Worm (Caenorhabditis elegans): ENCODE data around the gene C04G6.6.

C04G6.6 gene

DNA sequence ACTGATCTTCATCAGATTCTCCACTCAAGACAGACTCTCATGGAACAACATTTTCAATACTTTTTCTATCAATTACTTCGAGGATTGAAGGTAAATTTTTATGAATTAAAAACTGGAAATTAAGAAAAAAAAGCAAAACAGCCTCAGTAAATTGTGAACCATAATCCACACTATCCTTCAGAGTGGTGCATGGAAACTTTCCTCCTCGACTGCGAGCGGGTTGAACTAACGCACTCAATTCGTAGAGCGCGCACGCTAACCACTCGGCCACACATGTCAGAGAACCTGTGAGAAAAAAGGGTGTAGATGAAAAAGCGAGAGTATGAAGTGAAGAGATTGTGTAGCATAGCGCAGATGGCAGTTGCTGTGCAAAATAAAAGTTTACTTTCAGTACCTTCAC, 5.5 kb upstream of the C04G6.6 start (continued):
- TF ChIP-seq F10E7.11 (tag; optimal IDR thresholded peaks at IDR 0.05) = peak; percentile 79
- TF ChIP-seq F39B2.1 (GFP tag; IDR thresholded peaks at IDR 0.05) = no peak
- peak; percentile 75 for TF ChIP-seq nhr-179 (tag; optimal IDR thresholded peaks at IDR 0.05)
- TF ChIP-seq B0261.1 (tag; optimal IDR thresholded peaks at IDR 0.05) = peak; percentile 97
- TF ChIP-seq repo-1 (tag; optimal IDR thresholded peaks at IDR 0.05) = peak; percentile 79
- TF ChIP-seq dpl-1 (GFP tag; optimal IDR thresholded peaks at IDR 0.05) = peak; percentile 1
- TF ChIP-seq lin-35 (GFP tag; optimal IDR thresholded peaks at IDR 0.05) = no peak
- TF ChIP-seq ztf-6 (GFP tag; IDR thresholded peaks at IDR 0.05) = 0 out of 2 replicates have a peak, but pooled peaks have one; percentile 51
- peak; percentile 86 for TF ChIP-seq ztf-26 (tag; optimal IDR thresholded peaks at IDR 0.05)
- no peak for TF ChIP-seq ama-1 (optimal IDR thresholded peaks at IDR 0.05)
- peak; percentile 90 to 94 for TF ChIP-seq ama-1 (GFP tag; optimal IDR thresholded peaks at IDR 0.05)
- TF ChIP-seq C06A6.2 (GFP tag; conservative IDR thresholded peaks at IDR 0.05) = 0 out of 2 replicates have a peak, but pooled peaks have one; percentile 56
- peak; percentile 98 for TF ChIP-seq him-1 (tag; optimal IDR thresholded peaks at IDR 0.05)
- TF ChIP-seq ccch-3 (GFP tag; optimal IDR thresholded peaks at IDR 0.05) = peak; percentile 13
- TF ChIP-seq lag-1 (GFP tag; IDR thresholded peaks at IDR 0.05) = no peak
- no peak for TF ChIP-seq zfh-2 (GFP tag; conservative IDR thresholded peaks at IDR 0.05)
- TF ChIP-seq bed-2 (GFP tag; IDR thresholded peaks at IDR 0.05) = no peak
- TF ChIP-seq lin-40 (tag; optimal IDR thresholded peaks at IDR 0.05) = peak; percentile 78
- TF ChIP-seq B0035.1 (tag; optimal IDR thresholded peaks at IDR 0.05) = peak; percentile 27
- TF ChIP-seq rec-8 (tag; optimal IDR thresholded peaks at IDR 0.05) = peak; percentile 91 to 94
- peak; percentile 73 for TF ChIP-seq T07F8.4 (tag; optimal IDR thresholded peaks at IDR 0.05)
- TF ChIP-seq die-1 (tag; optimal IDR thresholded peaks at IDR 0.05) = peak; percentile 95
- peak; percentile 85 for TF ChIP-seq fkh-3 (tag; optimal IDR thresholded peaks at IDR 0.05)
- peak; percentile 79 for TF ChIP-seq tbx-9 (tag; optimal IDR thresholded peaks at IDR 0.05; ENCODE audit: borderline replicate concordance)
- TF ChIP-seq nfya-1 (tag; optimal IDR thresholded peaks at IDR 0.05; ENCODE audit: borderline replicate concordance, insufficient read depth) = no peak
- TF ChIP-seq nhr-90 (tag; optimal IDR thresholded peaks at IDR 0.05) = peak; percentile 97
- TF ChIP-seq B0019.2 (GFP tag; conservative IDR thresholded peaks at IDR 0.05) = peak; percentile 37; the same call in 1 of the 2 replicates
- TF ChIP-seq snpc-3.4 (tag; optimal IDR thresholded peaks at IDR 0.05) = peak; percentile 90
- TF ChIP-seq ceh-40 (GFP tag; IDR thresholded peaks at IDR 0.05) = peak; percentile 93
- TF ChIP-seq B0336.3 (GFP tag; IDR thresholded peaks at IDR 0.05) = peak; percentile 86
- TF ChIP-seq ceh-58 (GFP tag; IDR thresholded peaks at IDR 0.05) = no peak
- TF ChIP-seq egl-18 (GFP tag; IDR thresholded peaks at IDR 0.05) = 0 out of 2 replicates have a peak, but pooled peaks have one; percentile 57

DNA sequence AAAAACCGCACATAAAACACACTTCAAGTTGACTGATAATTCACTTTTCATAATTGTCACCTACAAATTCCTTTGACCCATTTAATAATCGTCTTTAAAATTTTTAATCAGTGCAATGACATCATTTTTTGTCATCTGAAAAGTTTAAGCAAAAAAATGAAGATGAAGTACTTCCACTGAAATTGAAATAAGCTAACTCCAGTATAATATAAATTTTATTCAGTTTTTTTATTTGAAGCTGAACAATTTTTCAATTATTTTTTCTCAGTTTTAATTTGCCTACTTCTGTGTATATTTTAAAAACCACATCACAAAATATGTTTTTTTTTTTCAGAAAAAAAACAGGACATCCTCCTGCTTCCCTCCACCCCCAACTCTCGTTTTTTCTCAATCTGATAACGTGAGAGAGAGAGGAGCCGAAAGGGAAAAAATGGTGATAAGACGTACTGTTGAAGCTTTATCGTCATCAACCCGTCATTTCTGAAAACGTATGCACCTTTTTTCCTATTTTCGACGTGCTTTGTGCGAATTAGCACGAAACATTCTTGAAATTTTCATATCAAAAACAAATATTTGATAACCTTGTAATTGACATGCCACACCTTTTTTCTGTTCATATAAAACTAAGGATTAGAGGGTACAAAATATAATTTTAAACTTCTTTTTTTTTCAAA, 4.4 kb upstream of the C04G6.6 start, which contains the start of the genes C04G6.11 and mpk-2:
Gene C04G6.11 (minus strand): TSS at position 51 of the 674 bp plus-strand sequence.
Gene mpk-2 (plus strand): TSS at position 335 of the 674 bp plus-strand sequence.
- peak; percentile 75 for TF ChIP-seq atf-7 (tag; optimal IDR thresholded peaks at IDR 0.05)
- TF ChIP-seq die-1 (tag; optimal IDR thresholded peaks at IDR 0.05) = no peak
- TF ChIP-seq let-607 (tag; optimal IDR thresholded peaks at IDR 0.05) = peak; percentile 21 to 40
- peak; percentile 44 for TF ChIP-seq unc-62 (GFP tag; optimal IDR thresholded peaks at IDR 0.05)
- no peak for TF ChIP-seq nhr-27 (tag; optimal IDR thresholded peaks at IDR 0.05)
- TF ChIP-seq bed-1 (GFP tag; IDR thresholded peaks at IDR 0.05) = no peak
- TF ChIP-seq him-1 (tag; optimal IDR thresholded peaks at IDR 0.05) = no peak
- TF ChIP-seq aptf-3 (GFP tag; IDR thresholded peaks at IDR 0.05) = no peak
- TF ChIP-seq madf-10 (tag; optimal IDR thresholded peaks at IDR 0.05) = peak; percentile 22
- peak; percentile 93 for TF ChIP-seq nhr-80 (tag; optimal IDR thresholded peaks at IDR 0.05)
- TF ChIP-seq ztf-22 (GFP tag; optimal IDR thresholded peaks at IDR 0.05) = peak; percentile 58
- TF ChIP-seq F22D6.2 (tag; optimal IDR thresholded peaks at IDR 0.05) = no peak
- no peak for TF ChIP-seq ekl-4 (GFP tag; IDR thresholded peaks at IDR 0.05)
- no peak for TF ChIP-seq ztf-6 (GFP tag; IDR thresholded peaks at IDR 0.05)

Data from whole organism, young adult.